Fruit fly (Drosophila melanogaster) whole organism, prepupa: ENCODE measurements around the gene Sms.
A peak's percentile ranks its signal among the peaks of the same experiment; 100 is the strongest.

ENCODE experiments used
- Blimp-1 ChIP-seq: fragments of 200-800 bp; sonication (Bioruptor generic); optimal IDR thresholded peaks from 3 replicates; lab custom pipeline; 2017; ENCODE audit warnings: missing biosample characterization, missing genetic modification characterization, mild to moderate bottlenecking, moderate library complexity, missing genetic modification reagents
- CG10631 ChIP-seq: fragments of 200-800 bp; sonication (Bioruptor generic); optimal IDR thresholded peaks from 2 replicates; lab custom pipeline; 2016; ENCODE audit warnings: missing biosample characterization, missing genetic modification characterization
- CG10669 ChIP-seq: fragments of 200-800 bp; sonication (Bioruptor generic); optimal IDR thresholded peaks from 3 replicates; lab custom pipeline; 2018; ENCODE audit warnings: missing biosample characterization, mild to moderate bottlenecking, missing genetic modification characterization, moderate library complexity
- CG11294 ChIP-seq: fragments of 200-800 bp; sonication (Bioruptor generic); IDR thresholded peaks from 2 replicates; pipeline ENCODE4 v1.3.6; 2022; ENCODE audit warnings: missing biosample characterization, missing genetic modification characterization
- CG11762 ChIP-seq: fragments of 200-800 bp; sonication (Bioruptor generic); optimal IDR thresholded peaks from 3 replicates; lab custom pipeline; 2016; ENCODE audit warnings: missing biosample characterization, missing genetic modification characterization; ENCODE audit not compliant: insufficient read depth
- CG11902 ChIP-seq: fragments of 200-800 bp; sonication (Bioruptor generic); optimal IDR thresholded peaks from 3 replicates; lab custom pipeline; 2016; ENCODE audit warnings: missing biosample characterization, missing genetic modification characterization
- CG15336 ChIP-seq: fragments of 200-800 bp; sonication (Bioruptor generic); IDR thresholded peaks from 2 replicates; pipeline ENCODE4 v1.3.6; 2022; ENCODE audit warnings: missing biosample characterization, missing genetic modification characterization
- CG1621 ChIP-seq: fragments of 200-800 bp; sonication (Bioruptor generic); optimal IDR thresholded peaks from 3 replicates; lab custom pipeline; 2018; ENCODE audit warnings: missing biosample characterization, mild to moderate bottlenecking, missing genetic modification characterization
- CG31627 ChIP-seq: fragments of 200-800 bp; sonication (Bioruptor generic); optimal IDR thresholded peaks from 3 replicates; lab custom pipeline; 2016; ENCODE audit warnings: missing biosample characterization, missing genetic modification characterization
- CG32006 ChIP-seq: fragments of 200-800 bp; sonication (Bioruptor generic); optimal IDR thresholded peaks from 3 replicates; lab custom pipeline; 2017; ENCODE audit warnings: missing biosample characterization, mild to moderate bottlenecking, missing genetic modification characterization
- CG34406 ChIP-seq: fragments of 200-800 bp; sonication (Bioruptor generic); optimal IDR thresholded peaks from 3 replicates; lab custom pipeline; 2016; ENCODE audit warnings: missing biosample characterization, missing genetic modification characterization
- CG3919 ChIP-seq: fragments of 200-800 bp; sonication (Bioruptor generic); optimal IDR thresholded peaks from 3 replicates; lab custom pipeline; 2016; ENCODE audit warnings: missing biosample characterization, missing genetic modification characterization
- CG6163 ChIP-seq: fragments of 200-800 bp; sonication (Bioruptor generic); IDR thresholded peaks from 3 replicates; pipeline ENCODE4 v1.3.6; 2022; ENCODE audit warnings: missing biosample characterization, missing genetic modification characterization
- CG6276 ChIP-seq: fragments of 200-800 bp; sonication (Bioruptor generic); optimal IDR thresholded peaks from 2 replicates; lab custom pipeline; 2017; ENCODE audit warnings: missing biosample characterization, mild to moderate bottlenecking, missing genetic modification characterization
- CG6792 ChIP-seq: fragments of 200-800 bp; sonication (Bioruptor generic); optimal IDR thresholded peaks from 3 replicates; lab custom pipeline; 2016; ENCODE audit warnings: missing biosample characterization, missing genetic modification characterization
- CG6808 ChIP-seq: fragments of 200-800 bp; sonication (Bioruptor generic); optimal IDR thresholded peaks from 3 replicates; lab custom pipeline; 2017; ENCODE audit warnings: missing biosample characterization, missing genetic modification characterization, mild to moderate bottlenecking, moderate library complexity, missing genetic modification reagents
- CG6854 ChIP-seq: fragments of 200-800 bp; sonication (Bioruptor generic); optimal IDR thresholded peaks from 2 replicates; lab custom pipeline; 2017; ENCODE audit warnings: missing biosample characterization, mild to moderate bottlenecking, missing genetic modification characterization
- CG8319 ChIP-seq: fragments of 200-800 bp; sonication (Bioruptor generic); optimal IDR thresholded peaks from 3 replicates; lab custom pipeline; 2016; ENCODE audit warnings: missing biosample characterization, missing genetic modification characterization
- CG8632 ChIP-seq: fragments of 200-800 bp; sonication (Bioruptor generic); optimal IDR thresholded peaks from 3 replicates; lab custom pipeline; 2016; ENCODE audit warnings: missing biosample characterization, missing genetic modification characterization
- CG9139 ChIP-seq: fragments of 200-800 bp; sonication (Bioruptor generic); optimal IDR thresholded peaks from 3 replicates; lab custom pipeline; 2017; ENCODE audit warnings: missing biosample characterization, mild to moderate bottlenecking, missing genetic modification characterization
- Eip78C ChIP-seq: fragments of 200-800 bp; sonication (Bioruptor generic); peaks from one replicate; lab custom pipeline; 2016; ENCODE audit warnings: missing biosample characterization, missing genetic modification characterization
- Eip93F ChIP-seq: fragments of 200-800 bp; sonication (Bioruptor generic); optimal IDR thresholded peaks from 2 replicates; lab custom pipeline; 2016; ENCODE audit warnings: missing biosample characterization, mild to moderate bottlenecking, missing genetic modification characterization
- Ets21C ChIP-seq: fragments of 200-800 bp; sonication (Bioruptor generic); optimal IDR thresholded peaks from 3 replicates; lab custom pipeline; 2016; ENCODE audit warnings: missing biosample characterization, missing genetic modification characterization
- Gug ChIP-seq: fragments of 200-800 bp; sonication (Bioruptor generic); IDR thresholded peaks from 2 replicates; pipeline ENCODE4 v1.3.6; 2022; ENCODE audit warnings: missing biosample characterization, missing genetic modification characterization
- Hr38 ChIP-seq: sonication (Bioruptor generic); optimal IDR thresholded peaks from 2 replicates; lab custom pipeline; 2016; ENCODE audit warnings: missing biosample characterization, missing genetic modification characterization
- Hr39 ChIP-seq: fragments of 200-800 bp; sonication (Bioruptor generic); optimal IDR thresholded peaks from 2 replicates; lab custom pipeline; 2016; ENCODE audit warnings: missing biosample characterization, missing genetic modification characterization
- Hr4 ChIP-seq: fragments of 200-800 bp; sonication (Bioruptor generic); optimal IDR thresholded peaks from 3 replicates; lab custom pipeline; 2016; ENCODE audit warnings: missing biosample characterization, missing genetic modification characterization
- Lpt ChIP-seq: fragments of 200-800 bp; sonication (Bioruptor generic); optimal IDR thresholded peaks from 3 replicates; lab custom pipeline; 2016; ENCODE audit warnings: missing biosample characterization, missing genetic modification characterization
- Met ChIP-seq: fragments of 200-800 bp; sonication (Bioruptor generic); optimal IDR thresholded peaks from 3 replicates; lab custom pipeline; 2016; ENCODE audit warnings: missing biosample characterization, missing genetic modification characterization
- OdsH ChIP-seq: fragments of 200-800 bp; sonication (Bioruptor generic); optimal IDR thresholded peaks from 3 replicates; lab custom pipeline; 2016; ENCODE audit warnings: missing biosample characterization, missing genetic modification characterization
- Smox ChIP-seq: fragments of 200-800 bp; sonication (Bioruptor generic); optimal IDR thresholded peaks from 3 replicates; lab custom pipeline; 2016; ENCODE audit warnings: missing biosample characterization, missing genetic modification characterization
- Sox102F ChIP-seq: fragments of 200-800 bp; sonication (Bioruptor generic); optimal IDR thresholded peaks from 2 replicates; lab custom pipeline; 2016; ENCODE audit warnings: missing biosample characterization, mild to moderate bottlenecking, missing genetic modification characterization
- Sox14 ChIP-seq: fragments of 200-800 bp; sonication (Bioruptor generic); optimal IDR thresholded peaks from 3 replicates; lab custom pipeline; 2016; ENCODE audit warnings: missing biosample characterization, missing genetic modification characterization
- Sox15 ChIP-seq: fragments of 200-800 bp; sonication (Bioruptor generic); optimal IDR thresholded peaks from 3 replicates; lab custom pipeline; 2016; ENCODE audit warnings: missing biosample characterization, missing genetic modification characterization
- acj6 ChIP-seq: fragments of 200-800 bp; sonication (Bioruptor generic); optimal IDR thresholded peaks from 3 replicates; lab custom pipeline; 2016; ENCODE audit warnings: missing biosample characterization, missing genetic modification characterization
- cyc ChIP-seq: fragments of 200-800 bp; sonication (Bioruptor generic); optimal IDR thresholded peaks from 3 replicates; lab custom pipeline; 2016; ENCODE audit warnings: missing biosample characterization, missing genetic modification characterization
- dac ChIP-seq: fragments of 200-800 bp; sonication (Bioruptor generic); optimal IDR thresholded peaks from 2 replicates; lab custom pipeline; 2017; ENCODE audit warnings: missing biosample characterization, mild to moderate bottlenecking, missing genetic modification characterization
- dsx ChIP-seq: fragments of 200-800 bp; optimal IDR thresholded peaks from 3 replicates; lab custom pipeline; 2019; ENCODE audit warnings: missing biosample characterization, mild to moderate bottlenecking, missing genetic modification characterization, moderate library complexity; ENCODE audit not compliant: poor library complexity, severe bottlenecking
- eg ChIP-seq: fragments of 200-800 bp; sonication (Bioruptor generic); IDR thresholded peaks from 3 replicates; pipeline ENCODE4 v1.3.6; 2022; ENCODE audit warnings: missing biosample characterization, missing genetic modification characterization
- fd59A ChIP-seq: fragments of 200-800 bp; sonication (Bioruptor generic); optimal IDR thresholded peaks from 2 replicates; lab custom pipeline; 2017; ENCODE audit warnings: missing biosample characterization, mild to moderate bottlenecking, missing genetic modification characterization, missing genetic modification reagents
- fd85E ChIP-seq: fragments of 200-800 bp; sonication (Bioruptor generic); optimal IDR thresholded peaks from 3 replicates; lab custom pipeline; 2016; ENCODE audit warnings: missing biosample characterization, missing genetic modification characterization
- fkh ChIP-seq: fragments of 200-800 bp; sonication (Bioruptor generic); optimal IDR thresholded peaks from 3 replicates; lab custom pipeline; 2017; ENCODE audit warnings: missing biosample characterization, mild to moderate bottlenecking, missing genetic modification characterization, moderate library complexity
- lz ChIP-seq: fragments of 200-800 bp; sonication (Bioruptor generic); optimal IDR thresholded peaks from 3 replicates; lab custom pipeline; 2016; ENCODE audit warnings: missing biosample characterization, missing genetic modification characterization
- net ChIP-seq: fragments of 200-800 bp; sonication (Bioruptor generic); optimal IDR thresholded peaks from 3 replicates; lab custom pipeline; 2016; ENCODE audit warnings: missing biosample characterization, missing genetic modification characterization
- pdm3 ChIP-seq: fragments of 200-800 bp; sonication (Bioruptor generic); optimal IDR thresholded peaks from 3 replicates; lab custom pipeline; 2016; ENCODE audit warnings: missing biosample characterization, missing genetic modification characterization
- salr ChIP-seq, 2 experiments: fragments of 200-800 bp; sonication (Bioruptor generic); optimal IDR thresholded peaks; 3 replicates each; lab custom pipeline; 2016 to 2018; ENCODE audit warnings: missing biosample characterization in 2 of 2, missing genetic modification characterization in 2 of 2, mild to moderate bottlenecking in 1 of 2
- spab ChIP-seq: fragments of 200-800 bp; sonication (Bioruptor generic); optimal IDR thresholded peaks from 2 replicates; lab custom pipeline; 2017; ENCODE audit warnings: missing biosample characterization, mild to moderate bottlenecking, missing genetic modification characterization, missing genetic modification reagents
- svp ChIP-seq: fragments of 200-800 bp; sonication (Bioruptor generic); peaks from one replicate; lab custom pipeline; 2016; ENCODE audit warnings: missing biosample characterization, missing genetic modification characterization
- topi ChIP-seq: fragments of 200-800 bp; sonication (Bioruptor generic); optimal IDR thresholded peaks from 3 replicates; lab custom pipeline; 2016; ENCODE audit warnings: missing biosample characterization, missing genetic modification characterization
- vri ChIP-seq: fragments of 200-800 bp; sonication (Bioruptor generic); optimal IDR thresholded peaks from 3 replicates; lab custom pipeline; 2016; ENCODE audit warnings: missing biosample characterization, mild to moderate bottlenecking, missing genetic modification characterization

The Sms gene

DNA sequence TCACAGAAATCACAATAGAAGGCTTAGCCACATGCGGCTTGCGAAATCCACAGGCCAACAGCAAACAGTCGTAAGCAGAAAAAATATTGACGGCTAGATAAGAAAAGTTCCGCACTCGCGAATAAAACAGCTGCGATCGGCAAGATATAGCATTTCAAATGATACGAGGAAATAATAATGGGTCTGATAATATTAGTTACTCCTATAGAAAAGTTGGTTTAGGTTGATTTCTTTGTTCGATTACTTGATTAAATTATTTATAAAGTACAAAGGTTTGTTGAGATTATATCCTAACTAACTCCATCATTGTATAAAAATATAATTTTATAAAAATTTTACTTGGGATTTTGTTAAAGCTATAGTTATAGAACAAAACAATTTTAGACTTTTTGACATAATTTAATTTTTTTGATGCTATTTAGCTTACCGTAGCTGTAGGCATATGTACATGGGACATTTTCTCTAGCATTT lies 1.4 kb downstream of the Sms start (continued):
- peak; percentile 30 for TF ChIP-seq CG3919
- peak; percentile 10 for TF ChIP-seq CG10669 (GFP tag; lab: Kevin White, UChicago)
- TF ChIP-seq net (GFP tag; lab: Kevin White, UChicago), result peak; percentile 59
- TF ChIP-seq Sox15, result no peak
- no peak for TF ChIP-seq dsx (GFP tag; lab: Kevin White, UChicago)
- no peak; the same call in 2 of the 3 replicates for TF ChIP-seq eg (GFP tag; lab: Robert Waterston, UW)
- TF ChIP-seq Smox, result peak; percentile 43
- no peak for TF ChIP-seq CG11902 (GFP tag; lab: Kevin White, UChicago)
- TF ChIP-seq Sox102F (GFP tag; lab: Kevin White, UChicago), result no peak
- TF ChIP-seq vri (GFP tag; lab: Kevin White, UChicago), result peak; percentile 14
- no peak for TF ChIP-seq CG1621 (tag; lab: Kevin White, UChicago)
- TF ChIP-seq cyc (GFP tag; lab: Kevin White, UChicago), result no peak
- peak; percentile 56 for TF ChIP-seq CG34406 (GFP tag; lab: Kevin White, UChicago)
- no peak for TF ChIP-seq CG11294 (GFP tag; lab: Robert Waterston, UW)
- TF ChIP-seq CG32006, result peak; percentile 60

DNA sequence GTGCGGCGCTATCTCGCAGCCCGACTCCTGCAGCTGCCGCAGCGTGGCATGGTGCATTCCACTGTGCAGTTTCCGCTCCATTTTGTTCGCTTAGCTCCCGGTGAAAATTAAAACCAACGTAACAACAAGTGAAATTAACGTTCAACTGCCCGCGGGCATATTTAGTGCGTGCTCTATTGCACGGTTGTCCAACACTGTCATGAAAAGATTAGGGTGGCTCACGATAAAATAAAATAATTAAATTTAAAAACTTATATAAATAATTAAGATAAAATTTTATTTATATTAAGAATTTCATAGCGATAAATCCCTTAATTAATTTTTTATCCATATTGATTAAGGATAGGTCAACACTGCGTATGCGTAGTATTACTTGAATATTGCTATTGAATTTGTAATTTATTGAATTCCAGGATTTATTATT lies 5.8 kb downstream of the Sms start, which contains the start of gene Pbgs:
Gene Pbgs, minus strand, starts transcription at position 151 of the 424 bp plus-strand sequence.
- TF ChIP-seq Ets21C (GFP tag; lab: Kevin White, UChicago) (no peak), salr (GFP tag; optimal IDR thresholded peaks at IDR 0.05; lab: Kevin White, UChicago) (no peak), OdsH (no peak), fkh (GFP tag; lab: Kevin White, UChicago) (no peak), CG15336 (GFP tag; lab: Robert Waterston, UW) (peak; percentile 38; the same call in 1 of the 2 replicates), Gug (GFP tag; lab: Robert Waterston, UW) (no peak), CG8632 (GFP tag; lab: Kevin White, UChicago) (peak; percentile 13), Met (GFP tag; lab: Kevin White, UChicago) (no peak), eg (GFP tag; lab: Robert Waterston, UW) (peak; percentile 66), Sox14 (GFP tag; lab: Kevin White, UChicago) (no peak), svp (GFP tag; lab: Kevin White, UChicago) (peak; percentile 56), acj6 (no peak), CG11902 (GFP tag; lab: Kevin White, UChicago) (no peak), Eip78C (GFP tag; lab: Kevin White, UChicago) (peak; percentile 79), fd59A (no peak), Lpt (GFP tag; lab: Kevin White, UChicago) (no peak), Eip93F (no peak), pdm3 (no peak), CG31627 (GFP tag; lab: Kevin White, UChicago) (no peak), CG6792 (GFP tag; lab: Kevin White, UChicago) (peak; percentile 8), CG10631 (GFP tag; lab: Kevin White, UChicago) (no peak), CG6854 (GFP tag; lab: Kevin White, UChicago) (peak; percentile 6), CG6808 (GFP tag; lab: Kevin White, UChicago) (peak; percentile 14), dac (GFP tag; lab: Kevin White, UChicago) (no peak), CG1621 (tag; lab: Kevin White, UChicago) (no peak), Hr4 (GFP tag; lab: Kevin White, UChicago) (no peak), fd85E (no peak), CG6163 (GFP tag; lab: Robert Waterston, UW) (peak; percentile 64), CG32006 (peak; percentile 4), CG9139 (GFP tag; lab: Kevin White, UChicago) (peak; percentile 3), CG10669 (GFP tag; lab: Kevin White, UChicago) (no peak), net (GFP tag; lab: Kevin White, UChicago) (no peak), Hr39 (GFP tag; lab: Kevin White, UChicago) (no peak), Blimp-1 (GFP tag; lab: Kevin White, UChicago) (no peak), Hr38 (GFP tag; lab: Kevin White, UChicago) (no peak), Smox (no peak), CG6276 (GFP tag; lab: Kevin White, UChicago) (peak; percentile 47), CG11762 (GFP tag; lab: Kevin White, UChicago) (no peak), CG8319 (GFP tag; lab: Kevin White, UChicago) (no peak), topi (GFP tag; lab: Kevin White, UChicago) (peak; percentile 18), CG3919 (peak; percentile 27), lz (GFP tag; lab: Kevin White, UChicago) (peak; percentile 10), spab (GFP tag; lab: Kevin White, UChicago) (no peak)
